Comparison of ENCODE assay signal across 3 fruit fly cellular contexts in genomic region chr2L:4578974-4579373, dm6.
TF ChIP-seq lines count a peak whose summit lies in the region.

No protein-coding gene starts in this region.

TF ChIP-seq in whole organism, embryonic, 481 proteins besides CTCF, POLR2A, EP300 and RAD21 (continued from another document and continues in another):
- peak; percentile 35 for TF ChIP-seq zen (tag; optimal IDR thresholded peaks at IDR 0.05; lab: Kevin White, UChicago)
- peak; percentile 42 for TF ChIP-seq CG15696 (tag; optimal IDR thresholded peaks at IDR 0.05; lab: Kevin White, UChicago)
- peak; percentile 13 for TF ChIP-seq Asciz (GFP tag; optimal IDR thresholded peaks at IDR 0.05; lab: Kevin White, UChicago)
- TF ChIP-seq CG9727 (GFP tag; optimal IDR thresholded peaks at IDR 0.05; lab: Kevin White, UChicago) = peak; percentile 30
- TF ChIP-seq CG18262 (tag; optimal IDR thresholded peaks at IDR 0.05; lab: Kevin White, UChicago) = peak; percentile 79
- TF ChIP-seq CG4424 (GFP tag; optimal IDR thresholded peaks at IDR 0.05; lab: Kevin White, UChicago) = peak; percentile 17
- TF ChIP-seq nerfin-1 (tag; optimal IDR thresholded peaks at IDR 0.05; lab: Kevin White, UChicago) = peak; percentile 33
- TF ChIP-seq CG30403 (GFP tag; optimal IDR thresholded peaks at IDR 0.05; lab: Kevin White, UChicago) = peak; percentile 15
- peak; percentile 72 for TF ChIP-seq gem (tag; optimal IDR thresholded peaks at IDR 0.05; lab: Kevin White, UChicago)
- peak; percentile 51 for TF ChIP-seq Ssrp (tag; optimal IDR thresholded peaks at IDR 0.05; lab: Kevin White, UChicago)
- no peak for TF ChIP-seq CG12236 (GFP tag; optimal IDR thresholded peaks at IDR 0.05; lab: Kevin White, UChicago)
- TF ChIP-seq CG17612 (GFP tag; IDR thresholded peaks at IDR 0.05; lab: Robert Waterston, UW) = no peak
- no peak for TF ChIP-seq btn (GFP tag; optimal IDR thresholded peaks at IDR 0.05; lab: Kevin White, UChicago)
- no peak for TF ChIP-seq CG10654 (GFP tag; optimal IDR thresholded peaks at IDR 0.05; lab: Kevin White, UChicago)
- no peak for TF ChIP-seq Awh (GFP tag; IDR thresholded peaks at IDR 0.05; lab: Robert Waterston, UW)
- TF ChIP-seq gsb-n (tag; optimal IDR thresholded peaks at IDR 0.05; lab: Kevin White, UChicago) = peak; percentile 44
- peak; percentile 4 for TF ChIP-seq CG13775 (GFP tag; optimal IDR thresholded peaks at IDR 0.05; lab: Kevin White, UChicago)
- peak; percentile 44 for TF ChIP-seq CG10267 (tag; optimal IDR thresholded peaks at IDR 0.05; lab: Kevin White, UChicago)
- TF ChIP-seq Doc3 (GFP tag; IDR thresholded peaks at IDR 0.05; lab: Robert Waterston, UW; ENCODE audit: partially characterized antibody) = no peak
- no peak for TF ChIP-seq C15 (GFP tag; IDR thresholded peaks at IDR 0.05; lab: Robert Waterston, UW)
- TF ChIP-seq D19A (tag; optimal IDR thresholded peaks at IDR 0.05; lab: Kevin White, UChicago) = peak; percentile 44
- TF ChIP-seq CG7839 (tag; optimal IDR thresholded peaks at IDR 0.05; lab: Kevin White, UChicago) = peak; percentile 55
- peak; percentile 17 for TF ChIP-seq CG7556 (GFP tag; optimal IDR thresholded peaks at IDR 0.05; lab: Kevin White, UChicago)
- peak; percentile 2 for TF ChIP-seq CG10209 (GFP tag; optimal IDR thresholded peaks at IDR 0.05; lab: Kevin White, UChicago)
- TF ChIP-seq PHDP (tag; optimal IDR thresholded peaks at IDR 0.05; lab: Kevin White, UChicago) = peak; percentile 35
- no peak for TF ChIP-seq sisA (GFP tag; IDR thresholded peaks at IDR 0.05; lab: Robert Waterston, UW)
- peak; percentile 54 for TF ChIP-seq CG6254 (GFP tag; optimal IDR thresholded peaks at IDR 0.05; lab: Kevin White, UChicago)
- TF ChIP-seq bsh (GFP tag; optimal IDR thresholded peaks at IDR 0.05; lab: Kevin White, UChicago) = peak; percentile 61 to 78
- peak; percentile 41 for TF ChIP-seq oc (tag; optimal IDR thresholded peaks at IDR 0.05; lab: Kevin White, UChicago)
- TF ChIP-seq vvl (GFP tag; IDR thresholded peaks at IDR 0.05; lab: Robert Waterston, UW) = peak; percentile 38; the same call in 1 of the 2 replicates
- peak; percentile 52 for TF ChIP-seq CG2678 (tag; optimal IDR thresholded peaks at IDR 0.05; lab: Kevin White, UChicago)
- peak; percentile 56 for TF ChIP-seq CG4404 (GFP tag; IDR thresholded peaks at IDR 0.05; lab: Robert Waterston, UW)
- TF ChIP-seq CG2120 (GFP tag; optimal IDR thresholded peaks at IDR 0.05; lab: Kevin White, UChicago) = no peak
- no peak for TF ChIP-seq CG3065 (GFP tag; optimal IDR thresholded peaks at IDR 0.05; lab: Kevin White, UChicago)
- no peak for TF ChIP-seq CG5245 (GFP tag; optimal IDR thresholded peaks at IDR 0.05; lab: Kevin White, UChicago)
- TF ChIP-seq CG6175 (GFP tag; IDR thresholded peaks at IDR 0.05; lab: Robert Waterston, UW) = no peak
- no peak for TF ChIP-seq CG12659 (GFP tag; optimal IDR thresholded peaks at IDR 0.05; lab: Kevin White, UChicago)
- no peak for TF ChIP-seq sna (GFP tag; IDR thresholded peaks at IDR 0.05; lab: Robert Waterston, UW; ENCODE audit: partially characterized antibody)
- 0 out of 3 replicates have a peak, but pooled peaks have one; percentile 14 for TF ChIP-seq CG11695 (GFP tag; IDR thresholded peaks at IDR 0.05; lab: Robert Waterston, UW)
- no peak for TF ChIP-seq NK7.1 (GFP tag; optimal IDR thresholded peaks at IDR 0.05; lab: Kevin White, UChicago)
- peak; percentile 49 for TF ChIP-seq trem (tag; optimal IDR thresholded peaks at IDR 0.05; lab: Kevin White, UChicago)
- TF ChIP-seq CG4820 (GFP tag; optimal IDR thresholded peaks at IDR 0.05; lab: Kevin White, UChicago) = peak; percentile 20
- TF ChIP-seq CG1792 (GFP tag; optimal IDR thresholded peaks at IDR 0.05; lab: Kevin White, UChicago) = no peak
- peak; percentile 59 for TF ChIP-seq CG17328 (GFP tag; IDR thresholded peaks at IDR 0.05; lab: Robert Waterston, UW)

TF ChIP-seq in whole organism, prepupa, 60 proteins besides CTCF, POLR2A, EP300 and RAD21 (continued from another document):
- TF ChIP-seq Ets21C (GFP tag; optimal IDR thresholded peaks at IDR 0.05; lab: Kevin White, UChicago) = no peak
- peak; percentile 65 for TF ChIP-seq pdm3 (GFP tag; optimal IDR thresholded peaks at IDR 0.05; lab: Kevin White, UChicago)
- TF ChIP-seq Smox (GFP tag; optimal IDR thresholded peaks at IDR 0.05; lab: Kevin White, UChicago) = peak; percentile 62
- TF ChIP-seq net (GFP tag; optimal IDR thresholded peaks at IDR 0.05; lab: Kevin White, UChicago) = peak; percentile 79
- TF ChIP-seq dsx (GFP tag; optimal IDR thresholded peaks at IDR 0.05; lab: Kevin White, UChicago; ENCODE audit: poor library complexity, severe bottlenecking) = peak; percentile 39
- TF ChIP-seq ss (GFP tag; optimal IDR thresholded peaks at IDR 0.05; lab: Kevin White, UChicago) = peak; percentile 29 to 54
- TF ChIP-seq fd59A (GFP tag; optimal IDR thresholded peaks at IDR 0.05; lab: Kevin White, UChicago) = peak; percentile 2
- TF ChIP-seq Hr4 (GFP tag; optimal IDR thresholded peaks at IDR 0.05; lab: Kevin White, UChicago) = peak; percentile 86
- peak; percentile 67 for TF ChIP-seq CG3032 (tag; optimal IDR thresholded peaks at IDR 0.05; lab: Kevin White, UChicago)
- peak; percentile 71 for TF ChIP-seq CG10631 (GFP tag; optimal IDR thresholded peaks at IDR 0.05; lab: Kevin White, UChicago)
- peak; percentile 73 for TF ChIP-seq esn (GFP tag; optimal IDR thresholded peaks at IDR 0.05; lab: Kevin White, UChicago)
- peak; percentile 64 for TF ChIP-seq CG34406 (GFP tag; optimal IDR thresholded peaks at IDR 0.05; lab: Kevin White, UChicago)
- no peak for TF ChIP-seq fd85E (GFP tag; optimal IDR thresholded peaks at IDR 0.05; lab: Kevin White, UChicago)
- peak; percentile 81 for TF ChIP-seq dac (GFP tag; optimal IDR thresholded peaks at IDR 0.05; lab: Kevin White, UChicago)
- TF ChIP-seq CG8632 (GFP tag; optimal IDR thresholded peaks at IDR 0.05; lab: Kevin White, UChicago) = peak; percentile 42
- peak; percentile 47 for TF ChIP-seq CG16779 (tag; optimal IDR thresholded peaks at IDR 0.05; lab: Kevin White, UChicago)
- peak; percentile 89 for TF ChIP-seq Lpt (GFP tag; optimal IDR thresholded peaks at IDR 0.05; lab: Kevin White, UChicago)
- TF ChIP-seq CG6163 (GFP tag; IDR thresholded peaks at IDR 0.05; lab: Robert Waterston, UW) = peak; percentile 85
- peak; percentile 77 for TF ChIP-seq CG3919 (GFP tag; optimal IDR thresholded peaks at IDR 0.05; lab: Kevin White, UChicago)
- TF ChIP-seq Blimp-1 (GFP tag; optimal IDR thresholded peaks at IDR 0.05; lab: Kevin White, UChicago) = peak; percentile 18
- peak; percentile 18 for TF ChIP-seq CG7368 (GFP tag; optimal IDR thresholded peaks at IDR 0.05; lab: Kevin White, UChicago)
- no peak for TF ChIP-seq CG8319 (GFP tag; optimal IDR thresholded peaks at IDR 0.05; lab: Kevin White, UChicago)
- no peak for TF ChIP-seq fkh (GFP tag; optimal IDR thresholded peaks at IDR 0.05; lab: Kevin White, UChicago)
- TF ChIP-seq CG11762 (GFP tag; optimal IDR thresholded peaks at IDR 0.05; lab: Kevin White, UChicago; ENCODE audit: insufficient read depth) = peak; percentile 64
- peak; percentile 25 for TF ChIP-seq CG31627 (GFP tag; optimal IDR thresholded peaks at IDR 0.05; lab: Kevin White, UChicago)
- peak; percentile 48 for TF ChIP-seq Sox14 (GFP tag; optimal IDR thresholded peaks at IDR 0.05; lab: Kevin White, UChicago)
- peak; percentile 74 for TF ChIP-seq achi (GFP tag; optimal IDR thresholded peaks at IDR 0.05; lab: Kevin White, UChicago)
- TF ChIP-seq CG32006 (GFP tag; optimal IDR thresholded peaks at IDR 0.05; lab: Kevin White, UChicago) = peak; percentile 94
- TF ChIP-seq Sox102F (GFP tag; optimal IDR thresholded peaks at IDR 0.05; lab: Kevin White, UChicago) = peak; percentile 20
- peak; percentile 83 for TF ChIP-seq Gug (GFP tag; IDR thresholded peaks at IDR 0.05; lab: Robert Waterston, UW)
- TF ChIP-seq CG4318 (GFP tag; optimal IDR thresholded peaks at IDR 0.05; lab: Kevin White, UChicago) = peak; percentile 85
- peak; percentile 77 for TF ChIP-seq OdsH (GFP tag; optimal IDR thresholded peaks at IDR 0.05; lab: Kevin White, UChicago)
- TF ChIP-seq CG11294 (GFP tag; IDR thresholded peaks at IDR 0.05; lab: Robert Waterston, UW) = peak; percentile 49; the same call in 1 of the 2 replicates
- TF ChIP-seq acj6 (GFP tag; optimal IDR thresholded peaks at IDR 0.05; lab: Kevin White, UChicago) = peak; percentile 69
- peak; percentile 29 for TF ChIP-seq CG6792 (GFP tag; optimal IDR thresholded peaks at IDR 0.05; lab: Kevin White, UChicago)
- peak in 1 of 2 experiments; percentile 85 for TF ChIP-seq salr (GFP tag; optimal IDR thresholded peaks at IDR 0.05; lab: Kevin White, UChicago)

TF ChIP-seq in whole organism, wandering third instar larva, 38 proteins besides CTCF, POLR2A, EP300 and RAD21 (continued from another document):
- TF ChIP-seq dl (GFP tag; optimal IDR thresholded peaks at IDR 0.05; lab: Kevin White, UChicago; ENCODE audit: insufficient read depth in 1 of 2, partially characterized antibody in 2 of 2) (no peak), usp (GFP tag; optimal IDR thresholded peaks at IDR 0.05; lab: Kevin White, UChicago) (no peak), sage (GFP tag; optimal IDR thresholded peaks at IDR 0.05; lab: Kevin White, UChicago) (no peak), Dfd (GFP tag; optimal IDR thresholded peaks at IDR 0.05; lab: Kevin White, UChicago) (no peak), Vsx2 (GFP tag; optimal IDR thresholded peaks at IDR 0.05; lab: Kevin White, UChicago; ENCODE audit: partially characterized antibody) (no peak), Rel (GFP tag; optimal IDR thresholded peaks at IDR 0.05; lab: Kevin White, UChicago) (no peak), Rel (tag; optimal IDR thresholded peaks at IDR 0.05; lab: Kevin White, UChicago) (no peak), CG32264 (GFP tag; optimal IDR thresholded peaks at IDR 0.05; lab: Kevin White, UChicago) (no peak)
TF ChIP-seq in whole organism, wandering third instar larva: peak in this region for 10.
